Worm (Caenorhabditis elegans) whole organism, midembryonic: ENCODE data around the gene gcc-2.

ENCODE experiments used
- T22C8.4 ChIP-seq: fragments of 200-800 bp; sonication (Bioruptor generic); IDR thresholded peaks from 2 replicates; pipeline ENCODE4 v1.3.6; 2022; ENCODE audit warnings: missing genetic modification characterization, missing compliant biosample characterization
- cog-1 ChIP-seq: sonication (generic microtip); optimal IDR thresholded peaks from 2 replicates; lab custom pipeline; 2016; ENCODE audit warnings: missing genetic modification characterization, missing compliant biosample characterization
- flt-1 ChIP-seq: fragments of 200-800 bp; sonication (Bioruptor generic); IDR thresholded peaks from 2 replicates; pipeline ENCODE4 v1.3.6; 2022; ENCODE audit warnings: missing genetic modification characterization, missing compliant biosample characterization
- klf-2 ChIP-seq: fragments of 200-800 bp; sonication (Bioruptor generic); conservative IDR thresholded peaks from 2 replicates; pipeline ENCODE4 v1.3.6; 2022; ENCODE audit warnings: missing genetic modification reagents, missing genetic modification characterization, missing compliant biosample characterization
- med-1 ChIP-seq: sonication (generic microtip); optimal IDR thresholded peaks from 2 replicates; lab custom pipeline; 2017; ENCODE audit warnings: missing genetic modification characterization, mild to moderate bottlenecking, missing compliant biosample characterization, antibody characterized with exemption, missing genetic modification reagents; ENCODE audit not compliant: insufficient read depth
- ref-1 ChIP-seq: fragments of 200-800 bp; sonication (Bioruptor generic); conservative IDR thresholded peaks from 2 replicates; pipeline ENCODE4 v1.3.6; 2022; ENCODE audit warnings: missing genetic modification reagents, missing genetic modification characterization, missing compliant biosample characterization
- tab-1 ChIP-seq: fragments of 200-800 bp; sonication (Bioruptor generic); IDR thresholded peaks from 2 replicates; pipeline ENCODE4 v1.3.6; 2022; ENCODE audit warnings: missing genetic modification characterization, missing compliant biosample characterization
- ztf-23 ChIP-seq: fragments of 200-800 bp; sonication (Bioruptor generic); IDR thresholded peaks from 2 replicates; pipeline ENCODE4 v1.3.6; 2022; ENCODE audit warnings: missing genetic modification reagents, missing genetic modification characterization, missing compliant biosample characterization
- ztf-29 ChIP-seq: fragments of 200-800 bp; sonication (Bioruptor generic); IDR thresholded peaks from 2 replicates; pipeline ENCODE4 v1.3.6; 2022; ENCODE audit warnings: missing genetic modification reagents, missing genetic modification characterization, missing compliant biosample characterization

gcc-2 gene

ce11 chrIII:9760184-9760583, 1.8 kb downstream of the gcc-2 start:
- TF ChIP-seq ztf-29 (no peak), ref-1 (GFP tag; lab: Robert Waterston, UW) (no peak), T22C8.4 (GFP tag; lab: Robert Waterston, UW) (no peak), ztf-23 (no peak), tab-1 (GFP tag; lab: Robert Waterston, UW) (no peak), cog-1 (tag; lab: Kevin White, UChicago) (no peak), flt-1 (no peak), med-1 (GFP tag; lab: Kevin White, UChicago) (no peak), klf-2 (GFP tag; lab: Robert Waterston, UW) (no peak)

ce11 chrIII:9758848-9759247, 3.1 kb downstream of the gcc-2 start, which contains the start of gene rmd-1:
Gene rmd-1 (plus strand): TSS chrIII:9759094.
- TF ChIP-seq ztf-29 = no peak
- TF ChIP-seq tab-1 (GFP tag; lab: Robert Waterston, UW) = no peak
- TF ChIP-seq ref-1 (GFP tag; lab: Robert Waterston, UW) = no peak

- TF ChIP-seq med-1 (GFP tag; lab: Kevin White, UChicago) (no peak), klf-2 (GFP tag; lab: Robert Waterston, UW) (no peak), flt-1 (no peak), ztf-23 (no peak), tab-1 (GFP tag; lab: Robert Waterston, UW) (no peak), T22C8.4 (GFP tag; lab: Robert Waterston, UW) (no peak), ref-1 (GFP tag; lab: Robert Waterston, UW) (no peak), ztf-29 (no peak), cog-1 (tag; lab: Kevin White, UChicago) (no peak)
These were observed 4.5 kb downstream of the gcc-2 start, which contains the start of gene vps-53 for ce11 chrIII:9757414-9757813. Gene vps-53 (minus strand): TSS chrIII:9757514.

- TF ChIP-seq flt-1 = no peak
- TF ChIP-seq tab-1 (GFP tag; lab: Robert Waterston, UW) = no peak
These were observed 9.1 kb downstream of the gcc-2 start, which contains the start of gene ech-6 for ce11 chrIII:9752852-9753251. Gene ech-6 (minus strand): TSS chrIII:9752883.

- TF ChIP-seq klf-2 (GFP tag; lab: Robert Waterston, UW) (no peak), flt-1 (no peak), ztf-29 (no peak), med-1 (GFP tag; lab: Kevin White, UChicago) (no peak), cog-1 (tag; lab: Kevin White, UChicago) (no peak), tab-1 (GFP tag; lab: Robert Waterston, UW) (no peak), ztf-23 (no peak), T22C8.4 (GFP tag; lab: Robert Waterston, UW) (no peak), ref-1 (GFP tag; lab: Robert Waterston, UW) (no peak)
These were observed 10.9 kb downstream of the gcc-2 start, which contains the start of gene T05G5.5 for ce11 chrIII:9751074-9751473. Gene T05G5.5 (minus strand): TSS chrIII:9751432.

- TF ChIP-seq cog-1 (tag; lab: Kevin White, UChicago) (no peak), med-1 (GFP tag; lab: Kevin White, UChicago) (no peak), T22C8.4 (GFP tag; lab: Robert Waterston, UW) (no peak), klf-2 (GFP tag; lab: Robert Waterston, UW) (no peak), flt-1 (no peak), ztf-29 (no peak), ref-1 (GFP tag; lab: Robert Waterston, UW) (no peak), tab-1 (GFP tag; lab: Robert Waterston, UW) (no peak), ztf-23 (no peak)
These were observed 13.2 kb downstream of the gcc-2 start, which contains the start of gene T05G5.4 for ce11 chrIII:9748694-9749093. Gene T05G5.4 (plus strand): TSS chrIII:9748934.

ce11 chrIII:9747133-9747532, 14.8 kb downstream of the gcc-2 start, which contains the start of the genes iff-1 and cdk-1:
Gene iff-1 (minus strand): TSS chrIII:9747193.
Gene cdk-1 (plus strand): TSS chrIII:9747472.
- TF ChIP-seq cog-1 (tag; lab: Kevin White, UChicago) (no peak), flt-1 (0 out of 2 replicates have a peak, but pooled peaks have one; percentile 25)

ce11 chrIII:9746665-9747064, 15.3 kb downstream of the gcc-2 start:
- TF ChIP-seq flt-1 = no peak

ce11 chrIII:9745333-9745897, 16.5 kb downstream of the gcc-2 start:
- TF ChIP-seq ref-1 (GFP tag; lab: Robert Waterston, UW) (no peak), T22C8.4 (GFP tag; lab: Robert Waterston, UW) (no peak), klf-2 (GFP tag; lab: Robert Waterston, UW) (no peak)

- TF ChIP-seq ztf-29 (no peak), klf-2 (GFP tag; lab: Robert Waterston, UW) (no peak), med-1 (GFP tag; lab: Kevin White, UChicago) (no peak), tab-1 (GFP tag; lab: Robert Waterston, UW) (no peak), ref-1 (GFP tag; lab: Robert Waterston, UW) (no peak; the same call in 1 of the 2 replicates), cog-1 (tag; lab: Kevin White, UChicago) (no peak), T22C8.4 (GFP tag; lab: Robert Waterston, UW) (no peak)
These were observed 17.4 kb downstream of the gcc-2 start for ce11 chrIII:9744525-9744924.

ce11 chrIII:9743239-9743638, 18.7 kb downstream of the gcc-2 start, which contains the start of gene T05G5.1:
Gene T05G5.1 (minus strand): TSS chrIII:9743339.
- TF ChIP-seq flt-1 (no peak), ztf-23 (no peak), tab-1 (GFP tag; lab: Robert Waterston, UW) (no peak), ztf-29 (no peak), klf-2 (GFP tag; lab: Robert Waterston, UW) (no peak), T22C8.4 (GFP tag; lab: Robert Waterston, UW) (no peak), ref-1 (GFP tag; lab: Robert Waterston, UW) (no peak)
